ENCODE assay signal across 5 worm cellular contexts in genomic region chrIV:3654214-3654613, ce11.
TF ChIP-seq lines count a peak whose summit lies in the region.

No protein-coding gene starts in this region.

TF ChIP-seq in whole organism, L1 larva, 84 proteins besides CTCF, POLR2A, EP300 and RAD21 (continued from another document and continues in another):
- TF ChIP-seq lin-15B (tag; optimal IDR thresholded peaks at IDR 0.05; lab: Kevin White, UChicago): no peak
- TF ChIP-seq nhr-20 (tag; optimal IDR thresholded peaks at IDR 0.05; lab: Kevin White, UChicago): peak; percentile 92
- peak in 2 of 3 experiments; percentile 15 for TF ChIP-seq dpl-1 (GFP tag; optimal IDR thresholded peaks at IDR 0.05; lab: Kevin White, UChicago)
- no peak for TF ChIP-seq aha-1 (tag; optimal IDR thresholded peaks at IDR 0.05; lab: Kevin White, UChicago)
- TF ChIP-seq ces-1 (GFP tag; optimal IDR thresholded peaks at IDR 0.05; lab: Kevin White, UChicago): no peak
- no peak for TF ChIP-seq mep-1 (tag; optimal IDR thresholded peaks at IDR 0.05; lab: Kevin White, UChicago)
- peak; percentile 63 for TF ChIP-seq nhr-90 (tag; optimal IDR thresholded peaks at IDR 0.05; lab: Kevin White, UChicago; ENCODE audit: poor library complexity)
- no peak for TF ChIP-seq isw-1 (GFP tag; IDR thresholded peaks at IDR 0.05; lab: Robert Waterston, UW)
- TF ChIP-seq ceh-63 (GFP tag; optimal IDR thresholded peaks at IDR 0.05; lab: Kevin White, UChicago): no peak
- no peak for TF ChIP-seq sox-4 (tag; optimal IDR thresholded peaks at IDR 0.05; lab: Kevin White, UChicago)
- TF ChIP-seq Y116A8C.19 (tag; optimal IDR thresholded peaks at IDR 0.05; lab: Kevin White, UChicago; ENCODE audit: borderline replicate concordance): no peak
- peak; percentile 94 for TF ChIP-seq nhr-19 (GFP tag; conservative IDR thresholded peaks at IDR 0.05; lab: Robert Waterston, UW)
- no peak for TF ChIP-seq unc-30 (tag; optimal IDR thresholded peaks at IDR 0.05; lab: Kevin White, UChicago)
- TF ChIP-seq blmp-1 (tag; optimal IDR thresholded peaks at IDR 0.05; lab: Kevin White, UChicago): peak; percentile 74
- TF ChIP-seq sup-37 (GFP tag; optimal IDR thresholded peaks at IDR 0.05; lab: Kevin White, UChicago): peak; percentile 64
- TF ChIP-seq nhr-237 (tag; optimal IDR thresholded peaks at IDR 0.05; lab: Kevin White, UChicago): no peak
- peak; percentile 11 to 39 for TF ChIP-seq efl-1 (optimal IDR thresholded peaks at IDR 0.05; lab: Kevin White, UChicago)
- peak; percentile 2 to 86 for TF ChIP-seq efl-1 (GFP tag; optimal IDR thresholded peaks at IDR 0.05 in 1 of 2; lab: Kevin White, UChicago)
- no peak for TF ChIP-seq fos-1 (tag; optimal IDR thresholded peaks at IDR 0.05; lab: Kevin White, UChicago)
- no peak for TF ChIP-seq ets-5 (GFP tag; IDR thresholded peaks at IDR 0.05; lab: Robert Waterston, UW)
- peak; percentile 3 for TF ChIP-seq lin-39 (tag; optimal IDR thresholded peaks at IDR 0.05; lab: Kevin White, UChicago)
- no peak for TF ChIP-seq unc-86 (tag; optimal IDR thresholded peaks at IDR 0.05; lab: Kevin White, UChicago)
- TF ChIP-seq nhr-76 (tag; optimal IDR thresholded peaks at IDR 0.05; lab: Kevin White, UChicago): no peak
- TF ChIP-seq efl-3 (GFP tag; optimal IDR thresholded peaks at IDR 0.05; lab: Kevin White, UChicago): no peak
- TF ChIP-seq ceh-90 (tag; optimal IDR thresholded peaks at IDR 0.05; lab: Kevin White, UChicago): no peak
- no peak for TF ChIP-seq egl-13 (tag; optimal IDR thresholded peaks at IDR 0.05; lab: Kevin White, UChicago)
- TF ChIP-seq fkh-4 (tag; optimal IDR thresholded peaks at IDR 0.05; lab: Kevin White, UChicago; ENCODE audit: borderline replicate concordance): no peak

TF ChIP-seq in whole organism, L2 larva, 48 proteins besides CTCF, POLR2A, EP300 and RAD21 (continued from another document and continues in another):
- TF ChIP-seq elt-1 (tag; optimal IDR thresholded peaks at IDR 0.05; lab: Kevin White, UChicago) (no peak), ztf-4 (tag; optimal IDR thresholded peaks at IDR 0.05; lab: Kevin White, UChicago) (no peak), Y55F3AM.14 (GFP tag; optimal IDR thresholded peaks at IDR 0.05; lab: Kevin White, UChicago) (peak; percentile 36), blmp-1 (tag; optimal IDR thresholded peaks at IDR 0.05; lab: Kevin White, UChicago; ENCODE audit: insufficient read depth) (peak; percentile 7), unc-62 (GFP tag; optimal IDR thresholded peaks at IDR 0.05; lab: Kevin White, UChicago) (no peak), fos-1 (tag; optimal IDR thresholded peaks at IDR 0.05; lab: Kevin White, UChicago) (peak; percentile 22), zag-1 (tag; optimal IDR thresholded peaks at IDR 0.05; lab: Kevin White, UChicago) (no peak), lin-39 (tag; optimal IDR thresholded peaks at IDR 0.05; lab: Kevin White, UChicago) (no peak), nhr-23 (tag; optimal IDR thresholded peaks at IDR 0.05; lab: Kevin White, UChicago) (no peak), nhr-129 (tag; optimal IDR thresholded peaks at IDR 0.05; lab: Kevin White, UChicago) (peak; percentile 72), sma-3 (GFP tag; optimal IDR thresholded peaks at IDR 0.05; lab: Kevin White, UChicago) (peak; percentile 65), sma-9 (GFP tag; optimal IDR thresholded peaks at IDR 0.05; lab: Kevin White, UChicago) (peak; percentile 99), sma-9 (tag; optimal IDR thresholded peaks at IDR 0.05; lab: Kevin White, UChicago) (no peak), peb-1 (tag; optimal IDR thresholded peaks at IDR 0.05; lab: Kevin White, UChicago) (no peak), unc-55 (GFP tag; optimal IDR thresholded peaks at IDR 0.05; lab: Kevin White, UChicago) (no peak), ama-1 (optimal IDR thresholded peaks at IDR 0.05; lab: Kevin White, UChicago) (no peak), snpc-4 (tag; optimal IDR thresholded peaks at IDR 0.05; lab: Kevin White, UChicago) (no peak), R02D3.7 (tag; optimal IDR thresholded peaks at IDR 0.05; lab: Kevin White, UChicago) (no peak), dmd-4 (tag; optimal IDR thresholded peaks at IDR 0.05; lab: Kevin White, UChicago) (no peak), egl-27 (tag; optimal IDR thresholded peaks at IDR 0.05; lab: Kevin White, UChicago) (peak; percentile 69), aly-2 (tag; optimal IDR thresholded peaks at IDR 0.05; lab: Kevin White, UChicago) (no peak), ceh-82 (tag; optimal IDR thresholded peaks at IDR 0.05; lab: Kevin White, UChicago) (no peak), lin-11 (tag; optimal IDR thresholded peaks at IDR 0.05; lab: Kevin White, UChicago) (peak; percentile 3), ztf-1 (GFP tag; conservative IDR thresholded peaks at IDR 0.05; lab: Robert Waterston, UW) (no peak), C34F6.9 (tag; optimal IDR thresholded peaks at IDR 0.05; lab: Kevin White, UChicago) (peak; percentile 16), nhr-11 (tag; optimal IDR thresholded peaks at IDR 0.05; lab: Kevin White, UChicago) (no peak), mdl-1 (tag; optimal IDR thresholded peaks at IDR 0.05; lab: Kevin White, UChicago) (peak; percentile 48 to 71), nhr-25 (tag; optimal IDR thresholded peaks at IDR 0.05; lab: Kevin White, UChicago) (peak; percentile 64)

TF ChIP-seq in whole organism, L3 larva, 47 proteins besides CTCF, POLR2A, EP300 and RAD21 (continued from another document):
- TF ChIP-seq ztf-11 (tag; optimal IDR thresholded peaks at IDR 0.05; lab: Kevin White, UChicago) (no peak), R02D3.7 (tag; optimal IDR thresholded peaks at IDR 0.05; lab: Kevin White, UChicago) (peak; percentile 9), nhr-77 (tag; optimal IDR thresholded peaks at IDR 0.05; lab: Kevin White, UChicago) (no peak), fos-1 (tag; optimal IDR thresholded peaks at IDR 0.05; lab: Kevin White, UChicago) (no peak), pqm-1 (tag; optimal IDR thresholded peaks at IDR 0.05; lab: Kevin White, UChicago) (peak; percentile 1), pha-4 (tag; optimal IDR thresholded peaks at IDR 0.05; lab: Kevin White, UChicago) (peak; percentile 89), lsy-12 (tag; optimal IDR thresholded peaks at IDR 0.05; lab: Kevin White, UChicago) (peak; percentile 22), hmg-11 (tag; optimal IDR thresholded peaks at IDR 0.05; lab: Kevin White, UChicago) (no peak), ama-1 (optimal IDR thresholded peaks at IDR 0.05; lab: Kevin White, UChicago) (peak; percentile 10), ceh-16 (tag; optimal IDR thresholded peaks at IDR 0.05; lab: Kevin White, UChicago) (no peak), lin-15B (tag; optimal IDR thresholded peaks at IDR 0.05; lab: Kevin White, UChicago) (no peak), nhr-23 (tag; optimal IDR thresholded peaks at IDR 0.05; lab: Kevin White, UChicago) (peak; percentile 47), eor-1 (tag; optimal IDR thresholded peaks at IDR 0.05; lab: Kevin White, UChicago) (no peak), ZK546.5 (tag; optimal IDR thresholded peaks at IDR 0.05; lab: Kevin White, UChicago) (no peak), jun-1 (tag; optimal IDR thresholded peaks at IDR 0.05; lab: Kevin White, UChicago) (no peak), zag-1 (tag; optimal IDR thresholded peaks at IDR 0.05; lab: Kevin White, UChicago) (no peak), nhr-25 (tag; optimal IDR thresholded peaks at IDR 0.05; lab: Kevin White, UChicago) (peak; percentile 56), ceh-28 (tag; optimal IDR thresholded peaks at IDR 0.05; lab: Kevin White, UChicago) (peak; percentile 66), nhr-76 (tag; optimal IDR thresholded peaks at IDR 0.05; lab: Kevin White, UChicago) (no peak)

TF ChIP-seq in whole organism, L4 larva, 104 proteins besides CTCF, POLR2A, EP300 and RAD21 (continued from another document and continues in another):
- TF ChIP-seq ceh-62 (tag; optimal IDR thresholded peaks at IDR 0.05; lab: Kevin White, UChicago) (no peak), gei-8 (GFP tag; optimal IDR thresholded peaks at IDR 0.05; lab: Kevin White, UChicago) (peak; percentile 31), spr-3 (GFP tag; optimal IDR thresholded peaks at IDR 0.05; lab: Kevin White, UChicago) (no peak), lin-13 (GFP tag; optimal IDR thresholded peaks at IDR 0.05; lab: Kevin White, UChicago) (no peak), daf-8 (GFP tag; IDR thresholded peaks at IDR 0.05; lab: Robert Waterston, UW) (no peak), T26A8.4 (GFP tag; IDR thresholded peaks at IDR 0.05; lab: Robert Waterston, UW) (peak; percentile 48; the same call in 1 of the 2 replicates), nhr-41 (GFP tag; IDR thresholded peaks at IDR 0.05; lab: Robert Waterston, UW) (no peak), dmd-6 (GFP tag; IDR thresholded peaks at IDR 0.05; lab: Robert Waterston, UW) (peak; percentile 80), vab-7 (GFP tag; IDR thresholded peaks at IDR 0.05; lab: Robert Waterston, UW) (no peak), unc-39 (tag; optimal IDR thresholded peaks at IDR 0.05; lab: Kevin White, UChicago) (no peak), aha-1 (tag; lab: Kevin White, UChicago) (peak; percentile 96), hmg-1.1 (GFP tag; IDR thresholded peaks at IDR 0.05; lab: Robert Waterston, UW) (0 out of 2 replicates have a peak, but pooled peaks have one; percentile 20), F10B5.3 (tag; optimal IDR thresholded peaks at IDR 0.05; lab: Kevin White, UChicago) (no peak), Y105C5A.15 (GFP tag; IDR thresholded peaks at IDR 0.05; lab: Robert Waterston, UW) (no peak), D1046.2 (GFP tag; IDR thresholded peaks at IDR 0.05; lab: Robert Waterston, UW) (no peak), saeg-2 (GFP tag; IDR thresholded peaks at IDR 0.05; lab: Robert Waterston, UW) (peak; percentile 68; the same call in 1 of the 2 replicates), lin-39 (tag; optimal IDR thresholded peaks at IDR 0.05; lab: Kevin White, UChicago) (no peak), mxl-3 (GFP tag; optimal IDR thresholded peaks at IDR 0.05; lab: Kevin White, UChicago) (peak; percentile 75), ceh-82 (tag; optimal IDR thresholded peaks at IDR 0.05; lab: Kevin White, UChicago) (no peak), lir-3 (tag; optimal IDR thresholded peaks at IDR 0.05; lab: Kevin White, UChicago) (no peak), dpl-1 (GFP tag; optimal IDR thresholded peaks at IDR 0.05; lab: Kevin White, UChicago) (peak; percentile 24), daf-19 (GFP tag; conservative IDR thresholded peaks at IDR 0.05; lab: Robert Waterston, UW) (no peak), ceh-32 (tag; optimal IDR thresholded peaks at IDR 0.05; lab: Kevin White, UChicago; ENCODE audit: poor library complexity) (no peak), ctbp-1 (GFP tag; IDR thresholded peaks at IDR 0.05; lab: Robert Waterston, UW) (no peak), pqm-1 (tag; optimal IDR thresholded peaks at IDR 0.05; lab: Kevin White, UChicago) (no peak), aly-2 (tag; optimal IDR thresholded peaks at IDR 0.05; lab: Kevin White, UChicago) (no peak), lin-38 (GFP tag; IDR thresholded peaks at IDR 0.05; lab: Robert Waterston, UW) (peak; percentile 45; the same call in 1 of the 2 replicates), lsy-2 (tag; optimal IDR thresholded peaks at IDR 0.05; lab: Kevin White, UChicago) (peak in 1 of 2 experiments; percentile 48), dmd-8 (GFP tag; IDR thresholded peaks at IDR 0.05; lab: Robert Waterston, UW) (no peak), unc-62 (GFP tag; optimal IDR thresholded peaks at IDR 0.05 in 1 of 2; lab: Kevin White, UChicago) (peak in 1 of 2 experiments; percentile 69), unc-62 (tag; optimal IDR thresholded peaks at IDR 0.05; lab: Kevin White, UChicago) (no peak), dve-1 (tag; optimal IDR thresholded peaks at IDR 0.05; lab: Kevin White, UChicago; ENCODE audit: insufficient read depth) (peak; percentile 72), Y5F2A.4 (GFP tag; optimal IDR thresholded peaks at IDR 0.05; lab: Kevin White, UChicago) (no peak), attf-4 (tag; optimal IDR thresholded peaks at IDR 0.05; lab: Kevin White, UChicago) (no peak), rbr-2 (tag; optimal IDR thresholded peaks at IDR 0.05; lab: Kevin White, UChicago) (peak; percentile 28)

TF ChIP-seq in whole organism, young adult, 124 proteins besides CTCF, POLR2A, EP300 and RAD21 (continued from another document):
- TF ChIP-seq somi-1 (GFP tag; optimal IDR thresholded peaks at IDR 0.05; lab: Kevin White, UChicago): peak; percentile 88
- peak; percentile 14 for TF ChIP-seq K12H6.12 (tag; optimal IDR thresholded peaks at IDR 0.05; lab: Kevin White, UChicago)
- TF ChIP-seq atf-7 (tag; optimal IDR thresholded peaks at IDR 0.05; lab: Kevin White, UChicago): no peak
- peak; percentile 66; the same call in 1 of the 2 replicates for TF ChIP-seq lin-26 (GFP tag; IDR thresholded peaks at IDR 0.05; lab: Robert Waterston, UW)
- peak; percentile 67 for TF ChIP-seq ztf-26 (tag; optimal IDR thresholded peaks at IDR 0.05; lab: Kevin White, UChicago)
- no peak for TF ChIP-seq unc-62 (GFP tag; optimal IDR thresholded peaks at IDR 0.05; lab: Kevin White, UChicago)
- TF ChIP-seq ztf-25 (GFP tag; IDR thresholded peaks at IDR 0.05; lab: Robert Waterston, UW): no peak
- no peak for TF ChIP-seq dpl-1 (GFP tag; optimal IDR thresholded peaks at IDR 0.05; lab: Kevin White, UChicago)
- no peak for TF ChIP-seq attf-5 (GFP tag; optimal IDR thresholded peaks at IDR 0.05; lab: Kevin White, UChicago)
- no peak for TF ChIP-seq attf-3 (GFP tag; conservative IDR thresholded peaks at IDR 0.05; lab: Robert Waterston, UW)
